Fruit fly (Drosophila melanogaster) whole organism, embryonic: ENCODE results near the gene Cap-D3.

Source experiments
- B-H2 ChIP-seq: fragments of 200-800 bp; sonication (Bioruptor generic); optimal IDR thresholded peaks from 2 replicates; lab custom pipeline; 2018; ENCODE audit warnings: missing biosample characterization, mild to moderate bottlenecking, missing genetic modification characterization
- BEAF-32 ChIP-seq: fragments of 200-800 bp; sonication (Bioruptor generic); optimal IDR thresholded peaks from 3 replicates; lab custom pipeline; 2017; ENCODE audit warnings: missing biosample characterization, missing genetic modification characterization, mild to moderate bottlenecking, moderate library complexity, missing genetic modification reagents
- CG10147 ChIP-seq: fragments of 200-800 bp; sonication (Bioruptor generic); optimal IDR thresholded peaks from 2 replicates; lab custom pipeline; 2019; ENCODE audit warnings: missing biosample characterization, mild to moderate bottlenecking, missing genetic modification characterization, moderate library complexity
- CG10209 ChIP-seq: fragments of 200-800 bp; sonication (Bioruptor generic); optimal IDR thresholded peaks from 3 replicates; lab custom pipeline; 2017; ENCODE audit warnings: missing biosample characterization, mild to moderate bottlenecking, missing genetic modification characterization, missing genetic modification reagents
- CG11696 ChIP-seq: fragments of 200-800 bp; sonication (Bioruptor generic); IDR thresholded peaks from 2 replicates; pipeline ENCODE4 v1.3.6; 2022; ENCODE audit warnings: missing biosample characterization, missing genetic modification characterization
- CG12659 ChIP-seq: fragments of 200-800 bp; sonication (Bioruptor generic); optimal IDR thresholded peaks from 3 replicates; lab custom pipeline; 2017; ENCODE audit warnings: mild to moderate bottlenecking, missing biosample characterization, missing genetic modification reagents, missing genetic modification characterization
- CG13775 ChIP-seq: fragments of 200-800 bp; sonication (Bioruptor generic); optimal IDR thresholded peaks from 3 replicates; lab custom pipeline; 2017; ENCODE audit warnings: missing biosample characterization, mild to moderate bottlenecking, missing genetic modification characterization
- CG13894 ChIP-seq: fragments of 200-800 bp; sonication (Bioruptor generic); optimal IDR thresholded peaks from 3 replicates; lab custom pipeline; 2018; ENCODE audit warnings: missing biosample characterization, mild to moderate bottlenecking, missing genetic modification characterization, moderate library complexity
- CG1603 ChIP-seq: fragments of 200-800 bp; sonication (Bioruptor generic); optimal IDR thresholded peaks from 2 replicates; lab custom pipeline; 2019; ENCODE audit warnings: missing biosample characterization, mild to moderate bottlenecking, missing genetic modification characterization, moderate library complexity
- CG2678 ChIP-seq: fragments of 200-800 bp; sonication (Bioruptor generic); optimal IDR thresholded peaks from 3 replicates; lab custom pipeline; 2019; ENCODE audit warnings: missing biosample characterization, mild to moderate bottlenecking, missing genetic modification characterization, moderate library complexity
- CG5180 ChIP-seq: fragments of 200-800 bp; sonication (Bioruptor generic); optimal IDR thresholded peaks from 3 replicates; lab custom pipeline; 2017; ENCODE audit warnings: missing biosample characterization, missing genetic modification characterization, mild to moderate bottlenecking, moderate library complexity, missing genetic modification reagents
- CG6175 ChIP-seq: fragments of 200-800 bp; sonication (Bioruptor generic); IDR thresholded peaks from 3 replicates; pipeline ENCODE4 v1.3.6; 2022; ENCODE audit warnings: missing biosample characterization, missing genetic modification characterization
- CG7271 ChIP-seq: fragments of 200-800 bp; sonication (Bioruptor generic); optimal IDR thresholded peaks from 2 replicates; lab custom pipeline; 2018; ENCODE audit warnings: missing biosample characterization, mild to moderate bottlenecking, missing genetic modification characterization, moderate library complexity
- CG7786 ChIP-seq: fragments of 200-800 bp; sonication (Bioruptor generic); optimal IDR thresholded peaks from 2 replicates; lab custom pipeline; 2016; ENCODE audit warnings: missing biosample characterization, missing genetic modification characterization
- D19A ChIP-seq: fragments of 200-800 bp; optimal IDR thresholded peaks from 3 replicates; lab custom pipeline; 2019; ENCODE audit warnings: missing biosample characterization, mild to moderate bottlenecking, missing genetic modification characterization, moderate library complexity
- Doc2 ChIP-seq: fragments of 200-800 bp; sonication (Bioruptor generic); IDR thresholded peaks from 2 replicates; pipeline ENCODE4 v1.3.6; 2022; ENCODE audit warnings: missing biosample characterization, missing genetic modification characterization
- Gsc ChIP-seq: fragments of 200-800 bp; sonication (Bioruptor generic); IDR thresholded peaks from 2 replicates; pipeline ENCODE4 v1.3.6; 2022; ENCODE audit warnings: missing biosample characterization, missing genetic modification characterization
- HLH3B ChIP-seq: fragments of 200-800 bp; sonication (Bioruptor generic); IDR thresholded peaks from 2 replicates; pipeline ENCODE4 v1.3.6; 2022; ENCODE audit warnings: missing biosample characterization, missing genetic modification characterization
- HLH54F ChIP-seq: fragments of 200-800 bp; sonication (Bioruptor generic); optimal IDR thresholded peaks from 3 replicates; lab custom pipeline; 2016; ENCODE audit warnings: missing biosample characterization, missing genetic modification characterization
- HmgD ChIP-seq: fragments of 200-800 bp; sonication (Bioruptor generic); optimal IDR thresholded peaks from 3 replicates; lab custom pipeline; 2016; ENCODE audit warnings: missing biosample characterization, missing genetic modification characterization
- Mrtf ChIP-seq: fragments of 200-800 bp; sonication (Bioruptor generic); IDR thresholded peaks from 3 replicates; pipeline ENCODE4 v1.3.6; 2022; ENCODE audit warnings: missing biosample characterization, missing genetic modification characterization
- Myb ChIP-seq: fragments of 200-800 bp; sonication (Bioruptor generic); optimal IDR thresholded peaks from 2 replicates; lab custom pipeline; 2016; ENCODE audit warnings: missing biosample characterization, missing genetic modification characterization
- Rfx ChIP-seq: fragments of 200-800 bp; sonication (Bioruptor generic); IDR thresholded peaks from 2 replicates; pipeline ENCODE4 v1.3.6; 2022; ENCODE audit warnings: missing biosample characterization, missing genetic modification characterization
- Side ChIP-seq: fragments of 200-800 bp; sonication (Bioruptor generic); optimal IDR thresholded peaks from 2 replicates; lab custom pipeline; 2016; ENCODE audit warnings: missing biosample characterization, missing genetic modification characterization
- Xrp1 ChIP-seq: fragments of 200-800 bp; sonication (Bioruptor generic); IDR thresholded peaks from 2 replicates; pipeline ENCODE4 v1.3.6; 2022; ENCODE audit warnings: missing biosample characterization, missing genetic modification characterization
- al ChIP-seq: fragments of 200-800 bp; sonication (Bioruptor generic); IDR thresholded peaks from 2 replicates; pipeline ENCODE4 v1.3.6; 2022; ENCODE audit warnings: missing biosample characterization, missing genetic modification characterization
- ase ChIP-seq: fragments of 200-800 bp; sonication (Bioruptor generic); IDR thresholded peaks from 3 replicates; pipeline ENCODE4 v1.3.6; 2022; ENCODE audit warnings: missing biosample characterization, missing genetic modification characterization
- br ChIP-seq: fragments of >200 bp; optimal IDR thresholded peaks from 2 replicates; lab custom pipeline; 2017
- cg ChIP-seq: fragments of 200-800 bp; sonication (Bioruptor generic); optimal IDR thresholded peaks from 3 replicates; lab custom pipeline; 2019; ENCODE audit warnings: missing biosample characterization, mild to moderate bottlenecking, missing genetic modification characterization, moderate library complexity
- chinmo ChIP-seq: fragments of 200-800 bp; sonication (Bioruptor generic); IDR thresholded peaks from 4 replicates; pipeline ENCODE4 v1.3.6; 2022; ENCODE audit warnings: missing biosample characterization, missing genetic modification characterization; ENCODE audit not compliant: partially characterized antibody
- crc ChIP-seq: fragments of 200-800 bp; sonication (Bioruptor generic); optimal IDR thresholded peaks from 2 replicates; lab custom pipeline; 2016; ENCODE audit warnings: missing biosample characterization, missing genetic modification characterization
- crp ChIP-seq, 2 experiments: fragments of 200-800 bp; sonication (Bioruptor generic); optimal IDR thresholded peaks; 2 replicates in 1 of 2; 3 replicates in 1 of 2; lab custom pipeline; 2017; ENCODE audit warnings: missing biosample characterization in 2 of 2, missing genetic modification characterization in 2 of 2, mild to moderate bottlenecking in 1 of 2, moderate library complexity in 1 of 2
- dimm ChIP-seq: fragments of 200-800 bp; sonication (Bioruptor generic); IDR thresholded peaks from 2 replicates; pipeline ENCODE4 v1.3.6; 2022; ENCODE audit warnings: missing biosample characterization, missing genetic modification characterization
- ewg ChIP-seq: fragments of 200-800 bp; sonication (Bioruptor generic); optimal IDR thresholded peaks from 3 replicates; lab custom pipeline; 2017; ENCODE audit warnings: mild to moderate bottlenecking, missing biosample characterization, missing genetic modification reagents, missing genetic modification characterization
- her ChIP-seq: fragments of 200-800 bp; sonication (Bioruptor generic); optimal IDR thresholded peaks from 2 replicates; lab custom pipeline; 2016; ENCODE audit warnings: missing biosample characterization, missing genetic modification characterization
- hkb ChIP-seq, 2 experiments: fragments of 200-800 bp in 1 of 2; fragments of >200 bp in 1 of 2; sonication (Bioruptor generic) in 1 of 2; IDR thresholded peaks in 1 of 2; optimal IDR thresholded peaks in 1 of 2; 2 replicates each; pipeline versions ENCODE4 v1.3.6 to Lab custom; 2017 to 2022; ENCODE audit warnings: missing biosample characterization in 1 of 2, missing genetic modification characterization in 1 of 2
- ken ChIP-seq: fragments of 200-800 bp; sonication (Bioruptor generic); IDR thresholded peaks from 3 replicates; pipeline ENCODE4 v1.3.6; 2022; ENCODE audit warnings: missing biosample characterization, missing genetic modification characterization
- lab ChIP-seq: fragments of 200-800 bp; sonication (Bioruptor generic); optimal IDR thresholded peaks from 3 replicates; lab custom pipeline; 2017; ENCODE audit warnings: missing biosample characterization, missing genetic modification characterization, mild to moderate bottlenecking, moderate library complexity, missing genetic modification reagents
- lov ChIP-seq, 2 experiments: fragments of 200-800 bp in 1 of 2; fragments of >200 bp in 1 of 2; sonication (Bioruptor generic) in 1 of 2; IDR thresholded peaks in 1 of 2; optimal IDR thresholded peaks in 1 of 2; 2 replicates in 1 of 2; 3 replicates in 1 of 2; pipeline versions ENCODE4 v1.3.6 to Lab custom; 2017 to 2022; ENCODE audit warnings: missing biosample characterization in 1 of 2, missing genetic modification characterization in 1 of 2
- p53 ChIP-seq: fragments of 200-800 bp; sonication (Bioruptor generic); optimal IDR thresholded peaks from 2 replicates; lab custom pipeline; 2016; ENCODE audit warnings: missing biosample characterization, missing genetic modification characterization
- phol ChIP-seq: fragments of 200-800 bp; sonication (Bioruptor generic); optimal IDR thresholded peaks from 3 replicates; lab custom pipeline; 2018; ENCODE audit warnings: missing biosample characterization, mild to moderate bottlenecking, missing genetic modification characterization, moderate library complexity
- prd ChIP-seq, 3 experiments: fragments of >200 bp in 2 of 3; fragments of 200-800 bp in 1 of 3; sonication (Bioruptor generic) in 1 of 3; optimal IDR thresholded peaks in 2 of 3; IDR thresholded peaks in 1 of 3; 2 replicates in 2 of 3; 3 replicates in 1 of 3; pipeline versions ENCODE4 v1.3.6 to Lab custom; 2017 to 2022; ENCODE audit warnings: missing biosample characterization in 1 of 3, missing genetic modification characterization in 1 of 3
- psq ChIP-seq: fragments of 200-800 bp; sonication (Bioruptor generic); optimal IDR thresholded peaks from 2 replicates; lab custom pipeline; 2017; ENCODE audit warnings: missing biosample characterization, missing genetic modification characterization
- sd ChIP-seq: fragments of 200-800 bp; sonication (Bioruptor generic); optimal IDR thresholded peaks from 3 replicates; lab custom pipeline; 2018; ENCODE audit warnings: missing biosample characterization, mild to moderate bottlenecking, missing genetic modification characterization, moderate library complexity
- sim ChIP-seq: fragments of 200-800 bp; sonication (Bioruptor generic); IDR thresholded peaks from 2 replicates; pipeline ENCODE4 v1.3.6; 2022; ENCODE audit warnings: missing biosample characterization, missing genetic modification characterization
- so ChIP-seq: fragments of 200-800 bp; sonication (Bioruptor generic); IDR thresholded peaks from 3 replicates; pipeline ENCODE4 v1.3.6; 2022; ENCODE audit warnings: missing biosample characterization, missing genetic modification characterization
- twi ChIP-seq: fragments of 200-800 bp; optimal IDR thresholded peaks from 2 replicates; lab custom pipeline; 2019; ENCODE audit warnings: missing biosample characterization, mild to moderate bottlenecking, missing genetic modification characterization, moderate library complexity
- yki ChIP-seq: fragments of >200 bp; optimal IDR thresholded peaks from 3 replicates; lab custom pipeline; 2018

Gene Cap-D3

dm6 chr2L:5496468-5497093 lies 29.1 kb upstream of the Cap-D3 start (continued):
- TF ChIP-seq BEAF-32 (GFP tag; lab: Kevin White, UChicago): no peak
- no peak for TF ChIP-seq Doc2 (GFP tag; lab: Robert Waterston, UW)
- TF ChIP-seq Side (GFP tag; lab: Kevin White, UChicago): peak; percentile 32
- TF ChIP-seq CG1603: peak; percentile 73
- TF ChIP-seq prd (optimal IDR thresholded peaks at IDR 0.05; lab: Kevin White, UChicago): no peak
- TF ChIP-seq prd (GFP tag; IDR thresholded peaks at IDR 0.05; lab: Robert Waterston, UW): peak; percentile 66; the same call in 2 of the 3 replicates
- peak; percentile 32 for TF ChIP-seq CG10147 (GFP tag; lab: Kevin White, UChicago)
- TF ChIP-seq al (GFP tag; lab: Robert Waterston, UW): peak; percentile 60
- TF ChIP-seq sd (tag; lab: Kevin White, UChicago): peak; percentile 16
- TF ChIP-seq crc (GFP tag; lab: Kevin White, UChicago): peak; percentile 17
- TF ChIP-seq HLH54F (GFP tag; lab: Kevin White, UChicago): peak; percentile 19
- TF ChIP-seq sim (GFP tag; lab: Robert Waterston, UW): 0 out of 2 replicates have a peak, but pooled peaks have one; percentile 19
- 0 out of 3 replicates have a peak, but pooled peaks have one; percentile 45 for TF ChIP-seq so (GFP tag; lab: Robert Waterston, UW)
- peak; percentile 77 for TF ChIP-seq Rfx (GFP tag; lab: Robert Waterston, UW)
- TF ChIP-seq phol (tag; lab: Kevin White, UChicago): peak; percentile 67
- TF ChIP-seq CG7786 (GFP tag; lab: Kevin White, UChicago): peak; percentile 37
- peak; percentile 11; the same call in 1 of the 3 replicates for TF ChIP-seq ase (GFP tag; lab: Robert Waterston, UW)
- TF ChIP-seq CG2678: peak; percentile 74
- TF ChIP-seq lab: peak; percentile 50
- TF ChIP-seq Mrtf: 0 out of 3 replicates have a peak, but pooled peaks have one; percentile 56
- no peak for TF ChIP-seq CG13894 (tag; lab: Kevin White, UChicago)
- TF ChIP-seq cg (GFP tag; lab: Kevin White, UChicago): no peak
- TF ChIP-seq CG13775: peak; percentile 33
- peak; percentile 34 for TF ChIP-seq twi (tag; lab: Kevin White, UChicago)
- no peak for TF ChIP-seq chinmo (GFP tag; lab: Robert Waterston, UW)
- no peak for TF ChIP-seq her
- TF ChIP-seq ewg (GFP tag; lab: Kevin White, UChicago): peak; percentile 18
- peak; percentile 25 for TF ChIP-seq CG12659 (GFP tag; lab: Kevin White, UChicago)
- no peak for TF ChIP-seq Gsc (GFP tag; lab: Robert Waterston, UW)
- TF ChIP-seq Myb (GFP tag; lab: Kevin White, UChicago): peak; percentile 14
- peak; percentile 80 for TF ChIP-seq Xrp1 (GFP tag; lab: Robert Waterston, UW)
- TF ChIP-seq B-H2 (GFP tag; lab: Kevin White, UChicago): no peak
- TF ChIP-seq lov (optimal IDR thresholded peaks at IDR 0.05; lab: Kevin White, UChicago): no peak
- TF ChIP-seq lov (GFP tag; IDR thresholded peaks at IDR 0.05; lab: Robert Waterston, UW): no peak
- no peak for TF ChIP-seq br (lab: Kevin White, UChicago)
- TF ChIP-seq HmgD: no peak
- no peak for TF ChIP-seq yki (lab: Kevin White, UChicago)
- no peak for TF ChIP-seq CG7271 (tag; lab: Kevin White, UChicago)
- peak; percentile 43 for TF ChIP-seq CG10209 (GFP tag; lab: Kevin White, UChicago)
- peak; percentile 23 for TF ChIP-seq CG5180 (GFP tag; lab: Kevin White, UChicago)
- TF ChIP-seq p53 (GFP tag; lab: Kevin White, UChicago): no peak
- peak; percentile 40 for TF ChIP-seq HLH3B (GFP tag; lab: Robert Waterston, UW)
- TF ChIP-seq D19A (tag; lab: Kevin White, UChicago): peak; percentile 57
- TF ChIP-seq crp (GFP tag; optimal IDR thresholded peaks at IDR 0.05; lab: Kevin White, UChicago): no peak
- no peak for TF ChIP-seq CG6175 (GFP tag; lab: Robert Waterston, UW)
- TF ChIP-seq dimm (GFP tag; lab: Robert Waterston, UW): no peak
- TF ChIP-seq psq (GFP tag; lab: Kevin White, UChicago): no peak
- no peak for TF ChIP-seq hkb (optimal IDR thresholded peaks at IDR 0.05; lab: Kevin White, UChicago)
- peak; percentile 70 for TF ChIP-seq hkb (GFP tag; IDR thresholded peaks at IDR 0.05; lab: Robert Waterston, UW)
- no peak for TF ChIP-seq CG11696
- peak; percentile 69 for TF ChIP-seq ken (GFP tag; lab: Robert Waterston, UW)
